Fruit fly (Drosophila melanogaster): ENCODE data around the gene Dhrs4.

The Dhrs4 gene

DNA sequence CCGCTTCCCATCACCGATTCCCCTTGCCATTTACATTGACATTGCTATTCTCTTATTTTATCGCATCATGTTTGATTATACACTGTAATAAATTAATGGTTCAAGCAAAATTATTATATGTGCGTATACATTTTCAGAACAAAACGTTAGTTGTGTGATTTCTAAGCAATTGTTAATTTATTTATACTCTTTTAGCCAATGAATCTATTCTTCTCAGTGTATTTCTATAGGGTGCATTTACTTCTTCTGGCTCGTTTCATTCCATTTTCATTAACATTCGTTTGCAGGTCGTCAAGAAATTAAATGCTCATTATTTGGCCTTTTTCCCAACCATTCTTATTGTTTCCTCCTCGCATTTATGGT is 46.1 kb upstream of the Dhrs4 start (continued):
- TF ChIP-seq abd-A (tag; optimal IDR thresholded peaks at IDR 0.05) (no peak), Bdp1 (GFP tag; optimal IDR thresholded peaks at IDR 0.05) (peak; percentile 45), pnt (GFP tag; optimal IDR thresholded peaks at IDR 0.05) (no peak), D (optimal IDR thresholded peaks at IDR 0.05) (no peak), D (GFP tag; optimal IDR thresholded peaks at IDR 0.05) (peak; percentile 25), seq (GFP tag; IDR thresholded peaks at IDR 0.05) (no peak), CG15601 (tag; optimal IDR thresholded peaks at IDR 0.05) (no peak), gsb-n (tag; optimal IDR thresholded peaks at IDR 0.05) (peak; percentile 39), CG10565 (GFP tag; optimal IDR thresholded peaks at IDR 0.05) (no peak), CG18262 (tag; optimal IDR thresholded peaks at IDR 0.05) (peak; percentile 55), inv (GFP tag; IDR thresholded peaks at IDR 0.05; ENCODE audit: partially characterized antibody) (no peak), E2f2 (GFP tag; IDR thresholded peaks at IDR 0.05) (no peak; the same call in 1 of the 2 replicates), wor (GFP tag; IDR thresholded peaks at IDR 0.05) (peak; percentile 35; the same call in 1 of the 2 replicates), Six4 (GFP tag; optimal IDR thresholded peaks at IDR 0.05) (peak; percentile 41), CG13296 (GFP tag; optimal IDR thresholded peaks at IDR 0.05) (no peak), CG12769 (tag; optimal IDR thresholded peaks at IDR 0.05) (peak; percentile 69), eve (GFP tag; optimal IDR thresholded peaks at IDR 0.05) (no peak), CG17385 (GFP tag; optimal IDR thresholded peaks at IDR 0.05) (no peak), CG7987 (GFP tag; optimal IDR thresholded peaks at IDR 0.05) (no peak), C15 (GFP tag; IDR thresholded peaks at IDR 0.05) (no peak), kni (GFP tag; optimal IDR thresholded peaks at IDR 0.05) (no peak), ind (GFP tag; optimal IDR thresholded peaks at IDR 0.05) (peak; percentile 46), CG14710 (tag; optimal IDR thresholded peaks at IDR 0.05) (peak; percentile 46), Atf3 (GFP tag; optimal IDR thresholded peaks at IDR 0.05) (peak; percentile 44), zen (tag; optimal IDR thresholded peaks at IDR 0.05) (peak; percentile 71), fd64A (GFP tag; optimal IDR thresholded peaks at IDR 0.05) (no peak), CG2875 (GFP tag; optimal IDR thresholded peaks at IDR 0.05) (no peak), run (tag; optimal IDR thresholded peaks at IDR 0.05) (no peak), sens-2 (GFP tag; IDR thresholded peaks at IDR 0.05) (0 out of 2 replicates have a peak, but pooled peaks have one; percentile 37), HHEX (GFP tag; optimal IDR thresholded peaks at IDR 0.05) (peak; percentile 23), CG17829 (tag; optimal IDR thresholded peaks at IDR 0.05) (peak; percentile 63), Nf-YB (GFP tag; optimal IDR thresholded peaks at IDR 0.05) (peak; percentile 3), btn (GFP tag; optimal IDR thresholded peaks at IDR 0.05) (no peak), CG5180 (GFP tag; optimal IDR thresholded peaks at IDR 0.05) (no peak), B-H2 (GFP tag; optimal IDR thresholded peaks at IDR 0.05) (no peak), ken (GFP tag; IDR thresholded peaks at IDR 0.05) (peak; percentile 15; the same call in 1 of the 3 replicates), CG6854 (GFP tag; optimal IDR thresholded peaks at IDR 0.05) (no peak), CG16779 (GFP tag; IDR thresholded peaks at IDR 0.05) (no peak), odd (GFP tag; optimal IDR thresholded peaks at IDR 0.05) (no peak), scrt (GFP tag; optimal IDR thresholded peaks at IDR 0.05) (no peak), tna (GFP tag; IDR thresholded peaks at IDR 0.05; ENCODE audit: partially characterized antibody) (no peak), ttk (GFP tag; IDR thresholded peaks at IDR 0.05) (peak; percentile 42; the same call in 1 of the 2 replicates), eyg (GFP tag; optimal IDR thresholded peaks at IDR 0.05) (no peak), CG1024 (GFP tag; IDR thresholded peaks at IDR 0.05) (peak; percentile 54), CG11723 (GFP tag; optimal IDR thresholded peaks at IDR 0.05) (no peak), CG12155 (GFP tag; optimal IDR thresholded peaks at IDR 0.05) (no peak), Xbp1 (GFP tag; optimal IDR thresholded peaks at IDR 0.05) (peak; percentile 62), CG9797 (GFP tag; optimal IDR thresholded peaks at IDR 0.05) (no peak), grn (GFP tag; optimal IDR thresholded peaks at IDR 0.05) (no peak), CG7928 (GFP tag; optimal IDR thresholded peaks at IDR 0.05) (no peak), p53 (GFP tag; optimal IDR thresholded peaks at IDR 0.05) (no peak)
